Worm (Caenorhabditis elegans) whole organism, L3 larva: Measurements from ENCODE around the gene kmo-1.

Experiments
- R02D3.7 ChIP-seq: fragments of 150-350 bp; optimal IDR thresholded peaks from 2 replicates; lab custom pipeline; 2014; ENCODE audit warnings: missing biosample characterization, missing genetic modification characterization
- ZK546.5 ChIP-seq: sonication (generic microtip); optimal IDR thresholded peaks from 2 replicates; lab custom pipeline; 2017; ENCODE audit warnings: missing biosample characterization, missing genetic modification characterization
- aly-2 ChIP-seq: fragments of 150-350 bp; optimal IDR thresholded peaks from 2 replicates; lab custom pipeline; 2014; ENCODE audit warnings: missing biosample characterization, missing genetic modification characterization
- ceh-16 ChIP-seq: sonication (generic microtip); optimal IDR thresholded peaks from 2 replicates; lab custom pipeline; 2017; ENCODE audit warnings: missing biosample characterization, missing genetic modification characterization
- ceh-82 ChIP-seq: fragments of 150-350 bp; optimal IDR thresholded peaks from 2 replicates; lab custom pipeline; 2014; ENCODE audit warnings: missing biosample characterization, missing genetic modification characterization
- ceh-9 ChIP-seq: sonication (generic microtip); optimal IDR thresholded peaks from 2 replicates; lab custom pipeline; 2018; ENCODE audit warnings: missing biosample characterization, missing genetic modification characterization
- elt-2 ChIP-seq: sonication (generic microtip); optimal IDR thresholded peaks from 2 replicates; lab custom pipeline; 2016; ENCODE audit warnings: missing genetic modification reagents, mild to moderate bottlenecking, missing genetic modification characterization, missing compliant biosample characterization
- elt-3 ChIP-seq, 3 experiments: fragments of 150-350 bp in 1 of 3; sonication (generic microtip) in 2 of 3; optimal IDR thresholded peaks; 2 replicates in 2 of 3; 4 replicates in 1 of 3; lab custom pipeline; 2014 to 2017; ENCODE audit warnings: missing biosample characterization in 3 of 3, missing genetic modification characterization in 3 of 3
- fkh-10 ChIP-seq: sonication (generic microtip); optimal IDR thresholded peaks from 2 replicates; lab custom pipeline; 2017; ENCODE audit warnings: missing biosample characterization, missing genetic modification reagents, missing genetic modification characterization
- jun-1 ChIP-seq: fragments of 150-350 bp; optimal IDR thresholded peaks from 2 replicates; lab custom pipeline; 2014; ENCODE audit warnings: missing biosample characterization, missing genetic modification reagents, missing genetic modification characterization
- lin-15B ChIP-seq: fragments of 150-350 bp; optimal IDR thresholded peaks from 2 replicates; lab custom pipeline; 2014; ENCODE audit warnings: missing biosample characterization, missing genetic modification characterization
- lin-39 ChIP-seq: fragments of 150-350 bp; optimal IDR thresholded peaks from 2 replicates; lab custom pipeline; 2018; ENCODE audit warnings: missing biosample characterization, missing genetic modification reagents, missing genetic modification characterization
- mdl-1 ChIP-seq: fragments of 150-350 bp; optimal IDR thresholded peaks from 2 replicates; lab custom pipeline; 2014; ENCODE audit warnings: missing biosample characterization, missing genetic modification characterization
- mml-1 ChIP-seq: fragments of 150-350 bp; sonication (generic microtip); optimal IDR thresholded peaks from 3 replicates; lab custom pipeline; 2014; ENCODE audit warnings: missing biosample characterization, missing genetic modification characterization
- nfya-1 ChIP-seq: sonication (generic microtip); optimal IDR thresholded peaks from 2 replicates; lab custom pipeline; 2017; ENCODE audit warnings: missing genetic modification characterization, mild to moderate bottlenecking, missing compliant biosample characterization, antibody characterized with exemption, moderate library complexity; ENCODE audit not compliant: insufficient read depth
- nhr-12 ChIP-seq: fragments of 150-350 bp; optimal IDR thresholded peaks from 2 replicates; lab custom pipeline; 2014; ENCODE audit warnings: missing biosample characterization, missing genetic modification characterization
- nhr-23 ChIP-seq: fragments of 150-350 bp; optimal IDR thresholded peaks from 2 replicates; lab custom pipeline; 2014; ENCODE audit warnings: missing biosample characterization, missing genetic modification reagents, missing genetic modification characterization
- nhr-25 ChIP-seq: sonication (generic microtip); optimal IDR thresholded peaks from 2 replicates; lab custom pipeline; 2017; ENCODE audit warnings: missing biosample characterization, missing genetic modification characterization
- nhr-28 ChIP-seq: fragments of 150-350 bp; optimal IDR thresholded peaks from 2 replicates; lab custom pipeline; 2014; ENCODE audit warnings: missing biosample characterization, missing genetic modification characterization
- nhr-43 ChIP-seq: sonication (generic microtip); optimal IDR thresholded peaks from 2 replicates; lab custom pipeline; 2016; ENCODE audit warnings: mild to moderate bottlenecking, missing genetic modification characterization, missing compliant biosample characterization; ENCODE audit not compliant: poor library complexity, severe bottlenecking
- nhr-67 ChIP-seq: fragments of 150-350 bp; optimal IDR thresholded peaks from 2 replicates; lab custom pipeline; 2014; ENCODE audit warnings: missing biosample characterization, missing genetic modification characterization
- nhr-76 ChIP-seq: fragments of 150-350 bp; sonication (generic microtip); optimal IDR thresholded peaks from 5 replicates; lab custom pipeline; 2014; ENCODE audit warnings: missing biosample characterization, missing genetic modification characterization
- pha-4 ChIP-seq: fragments of 150-350 bp; optimal IDR thresholded peaks from 2 replicates; lab custom pipeline; 2014; ENCODE audit warnings: missing biosample characterization, missing genetic modification reagents, missing genetic modification characterization
- pqm-1 ChIP-seq: fragments of 150-350 bp; optimal IDR thresholded peaks from 2 replicates; lab custom pipeline; 2017; ENCODE audit warnings: missing biosample characterization, missing genetic modification characterization, inconsistent platforms
- snpc-4 ChIP-seq: fragments of 150-350 bp; optimal IDR thresholded peaks from 2 replicates; lab custom pipeline; 2014; ENCODE audit warnings: missing biosample characterization, missing genetic modification characterization
- unc-39 ChIP-seq: sonication (generic microtip); optimal IDR thresholded peaks from 4 replicates; lab custom pipeline; 2017; ENCODE audit warnings: missing biosample characterization, missing genetic modification characterization
- unc-62 ChIP-seq: fragments of 150-350 bp; sonication (generic microtip); optimal IDR thresholded peaks from 4 replicates; lab custom pipeline; 2014; ENCODE audit warnings: missing biosample characterization, missing genetic modification reagents, missing genetic modification characterization
- zag-1 ChIP-seq: fragments of 150-350 bp; optimal IDR thresholded peaks from 2 replicates; lab custom pipeline; 2014; ENCODE audit warnings: missing biosample characterization, missing genetic modification characterization
- ztf-11 ChIP-seq: fragments of 150-350 bp; optimal IDR thresholded peaks from 2 replicates; lab custom pipeline; 2014; ENCODE audit warnings: missing biosample characterization, missing genetic modification characterization
- ztf-4 ChIP-seq: fragments of 150-350 bp; optimal IDR thresholded peaks from 2 replicates; lab custom pipeline; 2014; ENCODE audit warnings: missing biosample characterization, missing genetic modification characterization

The kmo-1 gene

DNA sequence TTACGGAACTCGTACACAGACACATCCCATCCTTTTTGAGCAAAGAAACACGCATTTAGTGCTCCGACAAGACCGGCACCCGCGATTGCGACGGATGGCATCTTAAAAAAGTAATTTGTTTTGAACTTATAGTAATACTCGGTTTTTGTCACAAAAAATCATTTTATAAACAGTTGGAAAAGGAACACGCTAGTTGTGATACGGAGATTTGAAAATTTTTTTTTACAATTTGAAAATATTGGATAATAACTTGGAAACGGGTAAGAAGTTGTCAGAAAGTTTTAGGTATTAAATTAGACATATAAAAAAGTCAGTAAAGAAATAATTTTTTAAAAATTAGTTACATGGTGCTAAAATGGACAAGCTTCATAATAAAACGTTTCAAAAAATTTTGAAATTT is at the start of gene kmo-1:
Gene kmo-1, minus strand, starts transcription at position 101 of the 400 bp plus-strand sequence.
- TF ChIP-seq nhr-25 (tag; lab: Kevin White, UChicago), result no peak
- no peak for TF ChIP-seq ceh-16 (tag; lab: Kevin White, UChicago)
- TF ChIP-seq nhr-43 (tag; lab: Kevin White, UChicago), result no peak
- no peak for TF ChIP-seq nhr-76 (tag; lab: Kevin White, UChicago)
- no peak for TF ChIP-seq nhr-67 (tag; lab: Kevin White, UChicago)
- TF ChIP-seq aly-2 (tag; lab: Kevin White, UChicago), result no peak
- no peak for TF ChIP-seq ceh-9 (tag; lab: Kevin White, UChicago)
- TF ChIP-seq elt-2, result no peak
- TF ChIP-seq jun-1 (tag; lab: Kevin White, UChicago), result no peak
- TF ChIP-seq nhr-12 (tag; lab: Kevin White, UChicago), result no peak
- TF ChIP-seq lin-39 (tag; lab: Kevin White, UChicago), result no peak

DNA sequence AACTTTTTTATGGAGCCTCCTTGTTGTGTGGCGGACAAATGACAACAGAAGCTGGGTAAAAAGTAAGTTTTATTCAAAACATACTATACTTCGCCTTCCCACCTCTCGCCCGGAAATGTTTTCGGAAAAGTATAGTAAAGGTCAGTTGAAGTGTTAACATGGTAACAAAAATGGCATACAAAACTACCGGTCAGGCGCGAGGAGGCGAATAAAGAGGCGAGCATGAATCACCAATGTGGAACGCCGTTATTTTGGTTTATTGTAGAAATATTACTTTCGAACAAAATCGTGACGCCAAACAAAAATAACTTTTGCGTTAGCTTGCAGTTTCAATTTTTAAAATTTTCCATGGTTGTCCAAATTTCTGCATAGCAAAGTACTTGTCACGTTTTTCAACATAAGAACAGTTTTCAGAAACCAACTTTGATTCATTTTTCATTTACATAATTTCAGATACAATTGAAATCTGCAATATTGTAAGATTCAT is 47.3 kb upstream of the kmo-1 start, which contains the start of gene C13C4.8:
Gene C13C4.8, plus strand, starts transcription at position 437 of the 487 bp plus-strand sequence.
- TF ChIP-seq ztf-11 (tag; lab: Kevin White, UChicago) (no peak), pqm-1 (no peak), unc-39 (tag; lab: Kevin White, UChicago) (no peak)

DNA sequence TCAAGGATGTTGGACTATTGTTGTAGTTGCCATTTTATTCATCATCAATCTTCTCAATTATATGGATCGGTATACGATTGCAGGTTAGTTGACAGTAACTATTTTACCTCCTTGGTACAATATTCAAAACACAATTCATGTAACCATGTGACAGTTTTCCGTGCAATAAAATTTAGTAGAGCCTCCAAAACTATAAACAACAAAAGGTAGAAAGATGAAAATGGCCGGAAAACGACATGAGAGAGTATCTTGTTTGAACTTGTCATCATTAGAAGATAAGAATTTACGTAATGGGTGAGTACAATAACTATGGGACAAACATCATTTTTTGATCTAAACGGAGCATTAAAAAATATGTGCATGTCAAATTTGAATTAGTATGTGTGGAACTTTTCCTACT is 44.8 kb upstream of the kmo-1 start:
- TF ChIP-seq mdl-1, result no peak
- TF ChIP-seq nhr-43 (tag; lab: Kevin White, UChicago), result no peak
- peak; percentile 17 for TF ChIP-seq elt-2
- peak; percentile 14 for TF ChIP-seq pqm-1
- TF ChIP-seq, all 47 proteins: peak for 2

DNA sequence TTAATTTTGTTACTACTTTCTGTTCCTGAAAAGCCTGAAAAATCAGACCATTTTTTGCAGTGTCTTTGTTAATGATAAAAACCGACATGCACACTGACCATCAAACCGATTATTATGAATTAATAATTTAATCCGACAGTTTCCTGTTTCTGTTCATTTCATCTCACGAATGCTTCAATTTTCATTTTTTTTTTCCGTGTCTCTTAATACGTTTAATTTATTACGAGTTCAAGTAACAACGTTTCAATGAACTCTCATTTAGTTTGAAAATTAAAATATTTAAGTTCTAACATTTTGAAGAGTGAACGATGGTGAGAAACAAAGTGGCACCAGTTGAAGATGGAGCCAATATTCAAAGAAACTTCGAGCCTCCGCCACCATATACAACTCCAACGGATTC is 44.4 kb upstream of the kmo-1 start, which contains the start of gene spin-1:
Gene spin-1, plus strand, starts transcription at position 301 of the 400 bp plus-strand sequence.
- TF ChIP-seq ceh-82 (tag; lab: Kevin White, UChicago) (no peak), ceh-9 (tag; lab: Kevin White, UChicago) (no peak), lin-39 (tag; lab: Kevin White, UChicago) (no peak), mml-1 (tag; lab: Kevin White, UChicago) (no peak), lin-15B (tag; lab: Kevin White, UChicago) (no peak), elt-3 (tag; optimal IDR thresholded peaks at IDR 0.05; lab: Kevin White, UChicago) (no peak), pqm-1 (no peak), nhr-76 (tag; lab: Kevin White, UChicago) (no peak), nfya-1 (tag; lab: Kevin White, UChicago) (no peak), R02D3.7 (tag; lab: Kevin White, UChicago) (no peak), nhr-28 (tag; lab: Kevin White, UChicago) (no peak), fkh-10 (GFP tag; lab: Kevin White, UChicago) (no peak), nhr-67 (tag; lab: Kevin White, UChicago) (no peak), ZK546.5 (tag; lab: Kevin White, UChicago) (no peak), unc-62 (GFP tag; lab: Kevin White, UChicago) (no peak), nhr-25 (tag; lab: Kevin White, UChicago) (no peak), jun-1 (tag; lab: Kevin White, UChicago) (no peak), ztf-4 (tag; lab: Kevin White, UChicago) (no peak), elt-2 (no peak), zag-1 (tag; lab: Kevin White, UChicago) (no peak)
- TF ChIP-seq, all 47 proteins: peak for 0

DNA sequence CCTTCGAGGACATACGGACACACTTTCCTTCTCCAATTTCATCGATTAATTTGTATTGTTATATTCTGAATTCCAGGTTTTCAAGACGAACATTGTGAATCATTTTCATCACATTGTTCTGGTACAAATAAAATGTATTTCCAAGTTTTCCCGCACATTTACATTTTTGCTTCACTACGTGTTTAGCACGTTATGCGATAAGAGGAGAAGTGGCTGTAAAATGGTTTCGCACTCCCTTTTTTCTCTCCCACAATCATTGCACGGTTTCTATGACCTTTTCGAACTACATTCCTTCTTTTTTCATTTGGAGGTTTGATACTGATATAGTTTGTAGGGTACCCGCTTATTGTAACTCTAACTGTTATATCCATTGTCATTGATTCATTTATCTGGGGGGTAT is 43.4 kb upstream of the kmo-1 start:
- TF ChIP-seq nfya-1 (tag; lab: Kevin White, UChicago) (no peak), elt-2 (peak; percentile 57), ceh-16 (tag; lab: Kevin White, UChicago) (no peak), snpc-4 (tag; lab: Kevin White, UChicago) (no peak), pqm-1 (peak; percentile 45)

DNA sequence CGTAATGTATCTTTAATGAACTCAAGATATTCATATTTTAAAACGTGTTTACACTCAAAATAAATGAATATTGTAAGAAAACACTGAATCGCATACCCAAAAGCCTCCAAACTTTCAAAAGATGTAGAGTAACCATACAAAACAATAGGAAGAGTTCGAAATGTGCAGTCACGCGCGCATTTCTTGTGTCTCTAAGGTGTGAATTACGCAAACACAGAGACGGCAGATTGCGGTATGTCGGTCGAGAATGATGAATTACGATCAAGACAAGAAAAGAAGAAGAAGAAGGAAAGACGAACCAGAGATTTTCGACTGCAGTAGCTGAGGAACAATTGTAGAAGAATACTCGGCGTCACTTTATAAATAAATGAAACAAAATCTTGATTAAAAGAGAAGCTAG is 41.1 kb upstream of the kmo-1 start, which contains the start of gene lhpp-1:
Gene lhpp-1, minus strand, starts transcription at position 354 of the 400 bp plus-strand sequence.
- TF ChIP-seq nhr-23 (tag; lab: Kevin White, UChicago) (peak; percentile 49), pha-4 (peak; percentile 53), nhr-25 (tag; lab: Kevin White, UChicago) (peak; percentile 2), R02D3.7 (tag; lab: Kevin White, UChicago) (no peak)
